Fruit fly (Drosophila melanogaster) whole organism, embryonic: ENCODE data around the gene Alg7.

Experiments
- Atf6 ChIP-seq: fragments of 200-800 bp; sonication (Bioruptor generic); IDR thresholded peaks from 2 replicates; pipeline ENCODE4 v1.3.6; 2022; ENCODE audit warnings: missing biosample characterization, missing genetic modification characterization
- CG11696 ChIP-seq: fragments of 200-800 bp; sonication (Bioruptor generic); IDR thresholded peaks from 2 replicates; pipeline ENCODE4 v1.3.6; 2022; ENCODE audit warnings: missing biosample characterization, missing genetic modification characterization
- CG12219 ChIP-seq: fragments of 200-800 bp; sonication (Bioruptor generic); optimal IDR thresholded peaks from 3 replicates; lab custom pipeline; 2018; ENCODE audit warnings: missing biosample characterization, mild to moderate bottlenecking, missing genetic modification characterization
- CG12659 ChIP-seq: fragments of 200-800 bp; sonication (Bioruptor generic); optimal IDR thresholded peaks from 3 replicates; lab custom pipeline; 2017; ENCODE audit warnings: mild to moderate bottlenecking, missing biosample characterization, missing genetic modification reagents, missing genetic modification characterization
- CG14667 ChIP-seq: fragments of 200-800 bp; sonication (Bioruptor generic); IDR thresholded peaks from 2 replicates; pipeline ENCODE4 v1.3.6; 2022; ENCODE audit warnings: missing biosample characterization, missing genetic modification characterization
- CG1603 ChIP-seq: fragments of 200-800 bp; sonication (Bioruptor generic); optimal IDR thresholded peaks from 2 replicates; lab custom pipeline; 2019; ENCODE audit warnings: missing biosample characterization, mild to moderate bottlenecking, missing genetic modification characterization, moderate library complexity
- CG17328 ChIP-seq: fragments of 200-800 bp; sonication (Bioruptor generic); IDR thresholded peaks from 2 replicates; pipeline ENCODE4 v1.3.6; 2022; ENCODE audit warnings: missing biosample characterization, missing genetic modification characterization
- CG1792 ChIP-seq: fragments of 200-800 bp; sonication (Bioruptor generic); optimal IDR thresholded peaks from 2 replicates; lab custom pipeline; 2016; ENCODE audit warnings: missing biosample characterization, missing genetic modification characterization
- CG18011 ChIP-seq: fragments of 200-800 bp; sonication (Bioruptor generic); optimal IDR thresholded peaks from 2 replicates; lab custom pipeline; 2017; ENCODE audit warnings: missing biosample characterization, missing genetic modification characterization, mild to moderate bottlenecking, moderate library complexity, missing genotype
- CG18262 ChIP-seq: fragments of 200-800 bp; optimal IDR thresholded peaks from 3 replicates; lab custom pipeline; 2019; ENCODE audit warnings: missing biosample characterization, mild to moderate bottlenecking, missing genetic modification characterization, moderate library complexity
- CG1832 ChIP-seq: fragments of 200-800 bp; sonication (Bioruptor generic); optimal IDR thresholded peaks from 2 replicates; lab custom pipeline; 2017; ENCODE audit warnings: missing biosample characterization, mild to moderate bottlenecking, missing genetic modification characterization, inconsistent platforms
- CG31388 ChIP-seq: fragments of 200-800 bp; sonication (Bioruptor generic); optimal IDR thresholded peaks from 2 replicates; lab custom pipeline; 2016; ENCODE audit warnings: missing biosample characterization, missing genetic modification characterization
- CG33557 ChIP-seq: fragments of 200-800 bp; sonication (Bioruptor generic); optimal IDR thresholded peaks from 2 replicates; lab custom pipeline; 2019; ENCODE audit warnings: missing biosample characterization, mild to moderate bottlenecking, missing genetic modification characterization, moderate library complexity
- CG3847 ChIP-seq: fragments of 200-800 bp; sonication (Bioruptor generic); IDR thresholded peaks from 2 replicates; pipeline ENCODE4 v1.3.6; 2022; ENCODE audit warnings: missing biosample characterization, missing genetic modification characterization
- CG42726 ChIP-seq: fragments of 200-800 bp; sonication (Bioruptor generic); IDR thresholded peaks from 2 replicates; pipeline ENCODE4 v1.3.6; 2022; ENCODE audit warnings: missing biosample characterization, missing genetic modification characterization; ENCODE audit not compliant: partially characterized antibody
- CG4820 ChIP-seq: fragments of 200-800 bp; sonication (Bioruptor generic); optimal IDR thresholded peaks from 3 replicates; lab custom pipeline; 2016; ENCODE audit warnings: missing biosample characterization, missing genetic modification characterization
- CG6765 ChIP-seq: fragments of 200-800 bp; sonication (Bioruptor generic); optimal IDR thresholded peaks from 3 replicates; lab custom pipeline; 2017; ENCODE audit warnings: missing biosample characterization, mild to moderate bottlenecking, missing genetic modification characterization
- CG6791 ChIP-seq: fragments of 200-800 bp; sonication (Bioruptor generic); IDR thresholded peaks from 3 replicates; pipeline ENCODE4 v1.3.6; 2022; ENCODE audit warnings: missing biosample characterization, missing genetic modification characterization; ENCODE audit not compliant: partially characterized antibody
- CG7839 ChIP-seq: fragments of 200-800 bp; sonication (Bioruptor generic); optimal IDR thresholded peaks from 3 replicates; lab custom pipeline; 2018; ENCODE audit warnings: missing biosample characterization, mild to moderate bottlenecking, missing genetic modification characterization, moderate library complexity
- CkIIα-i1 ChIP-seq: fragments of 200-800 bp; sonication (Bioruptor generic); IDR thresholded peaks from 2 replicates; pipeline ENCODE4 v1.3.6; 2022; ENCODE audit warnings: missing biosample characterization, missing genetic modification characterization
- D19A ChIP-seq: fragments of 200-800 bp; optimal IDR thresholded peaks from 3 replicates; lab custom pipeline; 2019; ENCODE audit warnings: missing biosample characterization, mild to moderate bottlenecking, missing genetic modification characterization, moderate library complexity
- Dfd ChIP-seq, 2 experiments: fragments of >200 bp; optimal IDR thresholded peaks; 2 replicates each; lab custom pipeline; 2017; ENCODE audit warnings: missing biosample characterization in 2 of 2, missing genetic modification characterization in 2 of 2
- Doc2 ChIP-seq: fragments of 200-800 bp; sonication (Bioruptor generic); IDR thresholded peaks from 2 replicates; pipeline ENCODE4 v1.3.6; 2022; ENCODE audit warnings: missing biosample characterization, missing genetic modification characterization
- Drgx ChIP-seq: fragments of 200-800 bp; sonication (Bioruptor generic); IDR thresholded peaks from 2 replicates; pipeline ENCODE4 v1.3.6; 2022; ENCODE audit warnings: missing biosample characterization, missing genetic modification characterization
- HHEX ChIP-seq: fragments of 200-800 bp; sonication (Bioruptor generic); optimal IDR thresholded peaks from 3 replicates; lab custom pipeline; 2017; ENCODE audit warnings: missing biosample characterization, mild to moderate bottlenecking, missing genetic modification characterization, missing genetic modification reagents
- HLH4C ChIP-seq: fragments of 200-800 bp; sonication (Bioruptor generic); IDR thresholded peaks from 3 replicates; pipeline ENCODE4 v1.3.6; 2022; ENCODE audit warnings: missing biosample characterization, missing genetic modification characterization; ENCODE audit not compliant: partially characterized antibody
- HmgD ChIP-seq: fragments of 200-800 bp; sonication (Bioruptor generic); optimal IDR thresholded peaks from 3 replicates; lab custom pipeline; 2016; ENCODE audit warnings: missing biosample characterization, missing genetic modification characterization
- Sry-δ ChIP-seq: fragments of 200-800 bp; sonication (Bioruptor generic); optimal IDR thresholded peaks from 2 replicates; lab custom pipeline; 2016; ENCODE audit warnings: missing biosample characterization, missing genetic modification characterization
- YL-1 ChIP-seq: fragments of 200-800 bp; sonication (Bioruptor generic); optimal IDR thresholded peaks from 3 replicates; lab custom pipeline; 2017; ENCODE audit warnings: missing biosample characterization, mild to moderate bottlenecking, missing genetic modification characterization
- ara ChIP-seq: fragments of 200-800 bp; sonication (Bioruptor generic); IDR thresholded peaks from 2 replicates; pipeline ENCODE4 v1.3.6; 2022; ENCODE audit warnings: missing biosample characterization, missing genetic modification characterization
- cg ChIP-seq: fragments of 200-800 bp; sonication (Bioruptor generic); optimal IDR thresholded peaks from 3 replicates; lab custom pipeline; 2019; ENCODE audit warnings: missing biosample characterization, mild to moderate bottlenecking, missing genetic modification characterization, moderate library complexity
- dan ChIP-seq: fragments of 200-800 bp; sonication (Bioruptor generic); IDR thresholded peaks from 2 replicates; pipeline ENCODE4 v1.3.6; 2022; ENCODE audit warnings: missing biosample characterization, missing genetic modification characterization
- dimm ChIP-seq: fragments of 200-800 bp; sonication (Bioruptor generic); IDR thresholded peaks from 2 replicates; pipeline ENCODE4 v1.3.6; 2022; ENCODE audit warnings: missing biosample characterization, missing genetic modification characterization
- fd3F ChIP-seq: fragments of 200-800 bp; sonication (Bioruptor generic); optimal IDR thresholded peaks from 2 replicates; lab custom pipeline; 2018; ENCODE audit warnings: missing biosample characterization, mild to moderate bottlenecking, missing genetic modification characterization, moderate library complexity
- ftz-f1 ChIP-seq: fragments of 200-800 bp; sonication (Bioruptor generic); optimal IDR thresholded peaks from 2 replicates; lab custom pipeline; 2016; ENCODE audit warnings: missing biosample characterization, missing genetic modification characterization
- gce ChIP-seq: fragments of 200-800 bp; sonication (Bioruptor generic); IDR thresholded peaks from 3 replicates; pipeline ENCODE4 v1.3.6; 2022; ENCODE audit warnings: missing biosample characterization, missing genetic modification characterization
- grau ChIP-seq: fragments of 200-800 bp; optimal IDR thresholded peaks from 3 replicates; lab custom pipeline; 2019; ENCODE audit warnings: missing biosample characterization, mild to moderate bottlenecking, missing genetic modification characterization, moderate library complexity
- h ChIP-seq: fragments of >200 bp; optimal IDR thresholded peaks from 2 replicates; lab custom pipeline; 2017
- klu ChIP-seq: fragments of 200-800 bp; sonication (Bioruptor generic); IDR thresholded peaks from 2 replicates; pipeline ENCODE4 v1.3.6; 2022; ENCODE audit warnings: missing biosample characterization, missing genetic modification characterization
- kni ChIP-seq: fragments of 200-800 bp; sonication (Bioruptor generic); optimal IDR thresholded peaks from 3 replicates; lab custom pipeline; 2017; ENCODE audit warnings: mild to moderate bottlenecking, missing biosample characterization, missing genetic modification reagents, missing genetic modification characterization
- lbe ChIP-seq: fragments of 200-800 bp; sonication (Bioruptor generic); optimal IDR thresholded peaks from 2 replicates; lab custom pipeline; 2016; ENCODE audit warnings: missing biosample characterization, mild to moderate bottlenecking, missing genetic modification characterization
- nmo ChIP-seq: fragments of 200-800 bp; sonication (Bioruptor generic); optimal IDR thresholded peaks from 2 replicates; lab custom pipeline; 2018; ENCODE audit warnings: missing biosample characterization, mild to moderate bottlenecking, missing genetic modification characterization, moderate library complexity
- onecut ChIP-seq: fragments of 200-800 bp; sonication (Bioruptor generic); IDR thresholded peaks from 2 replicates; pipeline ENCODE4 v1.3.6; 2022; ENCODE audit warnings: missing biosample characterization, missing genetic modification characterization
- pum ChIP-seq: fragments of 200-800 bp; sonication (Bioruptor generic); optimal IDR thresholded peaks from 2 replicates; lab custom pipeline; 2016; ENCODE audit warnings: missing biosample characterization, missing genetic modification characterization
- ranshi ChIP-seq: fragments of 200-800 bp; sonication (Bioruptor generic); IDR thresholded peaks from 2 replicates; pipeline ENCODE4 v1.3.6; 2022; ENCODE audit warnings: missing biosample characterization, missing genetic modification characterization
- scrt ChIP-seq: fragments of 200-800 bp; sonication (Bioruptor generic); optimal IDR thresholded peaks from 2 replicates; lab custom pipeline; 2018; ENCODE audit warnings: missing biosample characterization, mild to moderate bottlenecking, missing genetic modification characterization, moderate library complexity
- tna ChIP-seq: fragments of 200-800 bp; sonication (Bioruptor generic); IDR thresholded peaks from 2 replicates; pipeline ENCODE4 v1.3.6; 2022; ENCODE audit warnings: missing biosample characterization, missing genetic modification characterization; ENCODE audit not compliant: partially characterized antibody
- usp ChIP-seq: fragments of >200 bp; optimal IDR thresholded peaks from 2 replicates; lab custom pipeline; 2017; ENCODE audit warnings: missing biosample characterization, missing genetic modification characterization
- vnd ChIP-seq: fragments of 200-800 bp; sonication (Bioruptor generic); IDR thresholded peaks from 3 replicates; pipeline ENCODE4 v1.3.6; 2022; ENCODE audit warnings: missing biosample characterization, missing genetic modification characterization; ENCODE audit not compliant: partially characterized antibody

The Alg7 gene

DNA sequence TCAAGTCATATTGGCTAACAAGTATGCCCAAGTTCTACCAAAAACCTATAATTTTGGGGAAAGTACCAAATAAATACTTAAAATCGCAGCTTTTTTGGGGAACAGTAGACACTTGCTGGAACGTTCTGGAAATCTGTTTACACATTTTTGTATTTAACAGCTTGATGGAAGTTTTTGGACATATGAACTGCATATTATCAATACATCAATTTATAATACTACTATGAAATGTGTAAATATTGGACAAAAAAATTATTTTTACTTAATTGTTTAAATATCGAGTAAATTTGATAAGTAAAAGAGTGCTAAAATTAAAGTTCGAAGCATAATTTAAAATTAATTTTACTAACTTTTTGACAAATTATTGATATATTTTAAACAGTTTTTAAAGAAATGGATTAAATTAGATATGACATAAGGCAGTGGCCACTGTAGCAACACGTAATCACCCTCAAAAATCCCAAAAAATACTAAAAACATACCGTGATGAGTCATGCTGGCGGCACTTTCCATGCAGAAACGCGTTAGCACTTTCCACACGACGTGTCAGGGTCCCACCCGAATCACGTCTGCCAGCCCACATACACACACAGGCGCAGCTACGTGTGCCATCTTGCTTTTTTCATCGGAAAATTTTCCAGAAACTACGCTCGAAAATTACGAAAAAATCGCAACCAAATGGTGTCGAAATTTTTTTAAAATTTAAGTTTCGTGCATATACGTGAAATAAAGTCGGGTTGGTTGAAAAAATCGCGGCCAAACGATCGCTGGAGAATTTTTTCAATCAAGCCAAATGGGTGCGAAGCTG lies 13.8 kb upstream of the Alg7 start, which contains the start of gene Sirt1 (continued):
- TF ChIP-seq CG1603 (tag; lab: Kevin White, UChicago) (no peak), tna (no peak), Atf6 (GFP tag; lab: Robert Waterston, UW) (peak; percentile 75), kni (GFP tag; lab: Kevin White, UChicago) (no peak), CG18011 (GFP tag; lab: Kevin White, UChicago) (peak; percentile 47), CG6791 (GFP tag; lab: Robert Waterston, UW) (0 out of 3 replicates have a peak, but pooled peaks have one; percentile 26), dan (GFP tag; lab: Robert Waterston, UW) (peak; percentile 56), fd3F (GFP tag; lab: Kevin White, UChicago) (peak; percentile 87), ara (GFP tag; lab: Robert Waterston, UW) (peak; percentile 54; the same call in 1 of the 2 replicates), ranshi (GFP tag; lab: Robert Waterston, UW) (peak; percentile 63), lbe (peak; percentile 32), Doc2 (GFP tag; lab: Robert Waterston, UW) (peak; percentile 8; the same call in 1 of the 2 replicates), Drgx (peak; percentile 48; the same call in 1 of the 2 replicates), cg (GFP tag; lab: Kevin White, UChicago) (peak; percentile 87), CG31388 (peak; percentile 35), CG17328 (GFP tag; lab: Robert Waterston, UW) (peak; percentile 42; the same call in 1 of the 2 replicates), CkIIα-i1 (GFP tag; lab: Robert Waterston, UW) (no peak), CG18262 (tag; lab: Kevin White, UChicago) (peak; percentile 94), HHEX (GFP tag; lab: Kevin White, UChicago) (peak; percentile 82), CG42726 (GFP tag; lab: Robert Waterston, UW) (no peak), scrt (GFP tag; lab: Kevin White, UChicago) (peak; percentile 41), D19A (tag; lab: Kevin White, UChicago) (no peak), CG12659 (GFP tag; lab: Kevin White, UChicago) (peak; percentile 93), CG1832 (GFP tag; lab: Kevin White, UChicago) (no peak), CG11696 (0 out of 2 replicates have a peak, but pooled peaks have one; percentile 35), klu (GFP tag; lab: Robert Waterston, UW) (peak; percentile 84; the same call in 1 of the 2 replicates), ftz-f1 (GFP tag; lab: Kevin White, UChicago) (no peak), Dfd (GFP tag; optimal IDR thresholded peaks at IDR 0.05; lab: Kevin White, UChicago) (no peak), usp (GFP tag; lab: Kevin White, UChicago) (no peak), CG33557 (GFP tag; lab: Kevin White, UChicago) (peak; percentile 80), pum (GFP tag; lab: Kevin White, UChicago) (peak; percentile 66), nmo (GFP tag; lab: Kevin White, UChicago) (peak; percentile 95), vnd (GFP tag; lab: Robert Waterston, UW) (no peak), gce (no peak), CG14667 (GFP tag; lab: Robert Waterston, UW) (peak; percentile 73), Sry-δ (peak; percentile 4), CG6765 (GFP tag; lab: Kevin White, UChicago) (peak; percentile 66), CG1792 (GFP tag; lab: Kevin White, UChicago) (peak; percentile 4), CG7839 (peak; percentile 95), CG12219 (peak; percentile 16), onecut (GFP tag; lab: Robert Waterston, UW) (peak; percentile 51), HmgD (GFP tag; lab: Kevin White, UChicago) (no peak), YL-1 (GFP tag; lab: Kevin White, UChicago) (peak; percentile 100), grau (tag; lab: Kevin White, UChicago) (peak; percentile 99), dimm (no peak), CG3847 (GFP tag; lab: Robert Waterston, UW) (peak; percentile 84), CG4820 (peak; percentile 83), HLH4C (no peak), h (lab: Kevin White, UChicago) (no peak)
